Worm (Caenorhabditis elegans): ENCODE measurements around the gene C48B4.12.
A peak's percentile ranks its signal among the peaks of the same experiment; 100 is the strongest.

The C48B4.12 gene

ce11 chrIII:9619079-9619761 lies 22.1 kb downstream of the C48B4.12 start, which contains the start of gene hlh-11 (continued):
- TF ChIP-seq zag-1 (tag; optimal IDR thresholded peaks at IDR 0.05) (peak; percentile 10), elt-1 (tag; optimal IDR thresholded peaks at IDR 0.05) (no peak), fkh-10 (GFP tag; optimal IDR thresholded peaks at IDR 0.05) (peak; percentile 52), nhr-25 (tag; optimal IDR thresholded peaks at IDR 0.05) (peak; percentile 87), unc-39 (tag; optimal IDR thresholded peaks at IDR 0.05) (no peak), nfya-1 (tag; optimal IDR thresholded peaks at IDR 0.05; ENCODE audit: insufficient read depth) (peak; percentile 87), lsy-12 (tag; optimal IDR thresholded peaks at IDR 0.05) (peak; percentile 72), R02D3.7 (tag; optimal IDR thresholded peaks at IDR 0.05) (peak; percentile 62), nhr-43 (tag; optimal IDR thresholded peaks at IDR 0.05; ENCODE audit: poor library complexity, severe bottlenecking) (peak; percentile 96), snpc-4 (tag; optimal IDR thresholded peaks at IDR 0.05) (peak; percentile 37), nhr-11 (tag; optimal IDR thresholded peaks at IDR 0.05) (peak; percentile 58), ztf-4 (tag; optimal IDR thresholded peaks at IDR 0.05) (peak; percentile 52), ceh-16 (tag; optimal IDR thresholded peaks at IDR 0.05) (no peak), mdl-1 (tag; optimal IDR thresholded peaks at IDR 0.05) (peak; percentile 97), ceh-9 (tag; optimal IDR thresholded peaks at IDR 0.05) (no peak), elt-3 (tag; optimal IDR thresholded peaks at IDR 0.05) (peak in 2 of 3 experiments; percentile 47 to 64), lin-39 (tag; optimal IDR thresholded peaks at IDR 0.05) (peak; percentile 93), nhr-23 (tag; optimal IDR thresholded peaks at IDR 0.05) (peak; percentile 80), lin-15B (tag; optimal IDR thresholded peaks at IDR 0.05) (peak; percentile 61), nhr-28 (tag; optimal IDR thresholded peaks at IDR 0.05) (no peak), aly-2 (tag; optimal IDR thresholded peaks at IDR 0.05) (no peak), ama-1 (optimal IDR thresholded peaks at IDR 0.05) (peak; percentile 50)

- TF ChIP-seq pha-4 (tag; optimal IDR thresholded peaks at IDR 0.05) (peak; percentile 39), elt-2 (tag; optimal IDR thresholded peaks at IDR 0.05) (peak; percentile 71), nfya-1 (tag; optimal IDR thresholded peaks at IDR 0.05; ENCODE audit: insufficient read depth) (peak; percentile 50), nhr-237 (tag; optimal IDR thresholded peaks at IDR 0.05) (no peak), fos-1 (tag; optimal IDR thresholded peaks at IDR 0.05) (no peak), nhr-25 (tag; optimal IDR thresholded peaks at IDR 0.05) (peak; percentile 17), elt-3 (tag; optimal IDR thresholded peaks at IDR 0.05) (no peak), lin-15B (tag; optimal IDR thresholded peaks at IDR 0.05) (peak; percentile 6), ama-1 (optimal IDR thresholded peaks at IDR 0.05) (peak; percentile 34), mdl-1 (tag; optimal IDR thresholded peaks at IDR 0.05) (no peak), pqm-1 (tag; optimal IDR thresholded peaks at IDR 0.05) (peak; percentile 46), nhr-23 (tag; optimal IDR thresholded peaks at IDR 0.05) (peak; percentile 40), jun-1 (tag; optimal IDR thresholded peaks at IDR 0.05) (no peak), unc-62 (GFP tag; optimal IDR thresholded peaks at IDR 0.05) (no peak)
Observed at ce11 chrIII:9620148-9620547, 23.0 kb downstream of the C48B4.12 start.

ce11 chrIII:9621840-9622525 lies 24.8 kb downstream of the C48B4.12 start:
- TF ChIP-seq elt-2 (tag; optimal IDR thresholded peaks at IDR 0.05) (peak; percentile 91), pha-4 (tag; optimal IDR thresholded peaks at IDR 0.05) (peak; percentile 23), tbx-2 (tag; optimal IDR thresholded peaks at IDR 0.05) (no peak), ama-1 (optimal IDR thresholded peaks at IDR 0.05) (peak; percentile 54), nhr-67 (tag; optimal IDR thresholded peaks at IDR 0.05) (no peak), pqm-1 (tag; optimal IDR thresholded peaks at IDR 0.05) (peak; percentile 63), unc-62 (GFP tag; optimal IDR thresholded peaks at IDR 0.05) (no peak), nhr-237 (tag; optimal IDR thresholded peaks at IDR 0.05) (no peak)

ce11 chrIII:9623460-9623859 lies 26.3 kb downstream of the C48B4.12 start:
- TF ChIP-seq fos-1 (tag; optimal IDR thresholded peaks at IDR 0.05) (no peak), ceh-28 (tag; optimal IDR thresholded peaks at IDR 0.05) (no peak), snpc-4 (tag; optimal IDR thresholded peaks at IDR 0.05) (no peak), ZK546.5 (tag; optimal IDR thresholded peaks at IDR 0.05) (no peak), tbx-2 (tag; optimal IDR thresholded peaks at IDR 0.05) (no peak), hmg-11 (tag; optimal IDR thresholded peaks at IDR 0.05) (no peak)
